Fruit fly (Drosophila melanogaster) whole organism, pupa: ENCODE results near the gene Urm1.
A peak's percentile ranks its signal among the peaks of the same experiment; 100 is the strongest.

Experiments used
- CG10348 ChIP-seq: fragments of 200-800 bp; sonication (Bioruptor generic); IDR thresholded peaks from 2 replicates; pipeline ENCODE4 v1.3.6; 2022; ENCODE audit warnings: missing biosample characterization, missing genetic modification characterization
- CG12605 ChIP-seq: fragments of 200-800 bp; sonication (Bioruptor generic); IDR thresholded peaks from 2 replicates; pipeline ENCODE4 v1.3.6; 2022; ENCODE audit warnings: missing biosample characterization, missing genetic modification characterization
- CG13204 ChIP-seq: fragments of 200-800 bp; sonication (Bioruptor generic); optimal IDR thresholded peaks from 2 replicates; lab custom pipeline; 2018; ENCODE audit warnings: missing biosample characterization, mild to moderate bottlenecking, missing genetic modification characterization, moderate library complexity
- CG14655 ChIP-seq: fragments of 200-800 bp; sonication (Bioruptor generic); optimal IDR thresholded peaks from 3 replicates; lab custom pipeline; 2017; ENCODE audit warnings: mild to moderate bottlenecking, missing biosample characterization, missing genetic modification reagents, missing genetic modification characterization
- CG15710 ChIP-seq: fragments of 200-800 bp; sonication (Bioruptor generic); optimal IDR thresholded peaks from 2 replicates; lab custom pipeline; 2018; ENCODE audit warnings: missing biosample characterization, mild to moderate bottlenecking, missing genetic modification characterization, moderate library complexity
- CG17806 ChIP-seq: fragments of 200-800 bp; sonication (Bioruptor generic); optimal IDR thresholded peaks from 2 replicates; lab custom pipeline; 2018; ENCODE audit warnings: missing biosample characterization, mild to moderate bottlenecking, missing genetic modification characterization, moderate library complexity
- CG32121 ChIP-seq: fragments of 200-800 bp; sonication (Bioruptor generic); IDR thresholded peaks from 2 replicates; pipeline ENCODE4 v1.3.6; 2022; ENCODE audit warnings: missing biosample characterization, missing genetic modification characterization
- CG34367 ChIP-seq: fragments of 200-800 bp; sonication (Bioruptor generic); optimal IDR thresholded peaks from 2 replicates; lab custom pipeline; 2018; ENCODE audit warnings: missing biosample characterization, mild to moderate bottlenecking, missing genetic modification characterization
- CG4496 ChIP-seq: fragments of 200-800 bp; sonication (Bioruptor generic); IDR thresholded peaks from 3 replicates; pipeline ENCODE4 v1.3.6; 2022; ENCODE audit warnings: missing biosample characterization, missing genetic modification characterization
- CG8159 ChIP-seq: fragments of 200-800 bp; sonication (Bioruptor generic); optimal IDR thresholded peaks from 3 replicates; lab custom pipeline; 2018; ENCODE audit warnings: missing biosample characterization, mild to moderate bottlenecking, missing genetic modification characterization, moderate library complexity
- CG8301 ChIP-seq: fragments of 200-800 bp; sonication (Bioruptor generic); optimal IDR thresholded peaks from 2 replicates; lab custom pipeline; 2018; ENCODE audit warnings: missing biosample characterization, mild to moderate bottlenecking, missing genetic modification characterization
- CG9948 ChIP-seq: fragments of 200-800 bp; sonication (Bioruptor generic); optimal IDR thresholded peaks from 2 replicates; lab custom pipeline; 2018; ENCODE audit warnings: missing biosample characterization, mild to moderate bottlenecking, missing genetic modification characterization, moderate library complexity
- EcR ChIP-seq: fragments of 200-800 bp; sonication (Bioruptor generic); optimal IDR thresholded peaks from 3 replicates; lab custom pipeline; 2019; ENCODE audit warnings: missing biosample characterization, missing genetic modification characterization, mild to moderate bottlenecking, moderate library complexity, missing genetic modification reagents
- Ets98B ChIP-seq: fragments of 200-800 bp; sonication (Bioruptor generic); IDR thresholded peaks from 2 replicates; pipeline ENCODE4 v1.3.6; 2022; ENCODE audit warnings: missing biosample characterization, missing genetic modification characterization
- Pif1B ChIP-seq: fragments of 200-800 bp; sonication (Bioruptor generic); optimal IDR thresholded peaks from 3 replicates; lab custom pipeline; 2016; ENCODE audit warnings: missing biosample characterization, missing genetic modification characterization
- Snoo ChIP-seq: fragments of 200-800 bp; sonication (Bioruptor generic); optimal IDR thresholded peaks from 3 replicates; lab custom pipeline; 2017; ENCODE audit warnings: missing biosample characterization, mild to moderate bottlenecking, missing genetic modification characterization, inconsistent platforms
- fd96Ca ChIP-seq: fragments of 200-800 bp; sonication (Bioruptor generic); IDR thresholded peaks from 3 replicates; pipeline ENCODE4 v1.3.6; 2022; ENCODE audit warnings: missing biosample characterization, missing genetic modification characterization
- gl ChIP-seq: fragments of 200-800 bp; sonication (Bioruptor generic); optimal IDR thresholded peaks from 2 replicates; lab custom pipeline; 2018; ENCODE audit warnings: missing biosample characterization, mild to moderate bottlenecking, missing genetic modification characterization
- rn ChIP-seq: fragments of 200-800 bp; sonication (Bioruptor generic); IDR thresholded peaks from 2 replicates; pipeline ENCODE4 v1.3.6; 2022; ENCODE audit warnings: missing biosample characterization, missing genetic modification characterization

Gene Urm1

DNA sequence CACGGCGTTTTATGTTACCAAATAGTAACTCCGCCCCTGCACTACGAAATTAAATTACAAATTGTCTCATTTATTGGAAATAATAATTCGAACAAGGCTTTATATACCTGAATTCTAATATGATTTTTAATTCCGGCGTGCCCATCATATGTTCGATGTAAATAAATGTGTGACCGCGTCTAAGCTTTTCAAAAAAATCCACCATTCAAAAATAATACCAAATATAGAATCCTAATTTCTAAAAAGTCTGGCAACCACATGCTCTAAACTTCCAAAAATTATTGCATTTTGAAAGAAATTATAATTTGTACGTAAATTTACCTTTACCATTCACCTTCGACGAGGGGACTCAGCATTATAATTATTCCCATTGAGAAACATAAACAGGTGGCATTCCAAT, at the start of gene Urm1:
Urm1 (minus strand) TSS at position 150 of the 400 bp plus-strand sequence.
- TF ChIP-seq Snoo (no peak), Pif1B (no peak), CG13204 (GFP tag; lab: Kevin White, UChicago) (no peak), CG9948 (tag; lab: Kevin White, UChicago) (no peak), CG8159 (tag; lab: Kevin White, UChicago) (no peak), Ets98B (GFP tag; lab: Robert Waterston, UW) (no peak), gl (tag; lab: Kevin White, UChicago) (no peak), EcR (GFP tag; lab: Kevin White, UChicago) (no peak), CG4496 (GFP tag; lab: Robert Waterston, UW) (no peak)
- TF ChIP-seq, all 21 proteins: peak for 0

DNA sequence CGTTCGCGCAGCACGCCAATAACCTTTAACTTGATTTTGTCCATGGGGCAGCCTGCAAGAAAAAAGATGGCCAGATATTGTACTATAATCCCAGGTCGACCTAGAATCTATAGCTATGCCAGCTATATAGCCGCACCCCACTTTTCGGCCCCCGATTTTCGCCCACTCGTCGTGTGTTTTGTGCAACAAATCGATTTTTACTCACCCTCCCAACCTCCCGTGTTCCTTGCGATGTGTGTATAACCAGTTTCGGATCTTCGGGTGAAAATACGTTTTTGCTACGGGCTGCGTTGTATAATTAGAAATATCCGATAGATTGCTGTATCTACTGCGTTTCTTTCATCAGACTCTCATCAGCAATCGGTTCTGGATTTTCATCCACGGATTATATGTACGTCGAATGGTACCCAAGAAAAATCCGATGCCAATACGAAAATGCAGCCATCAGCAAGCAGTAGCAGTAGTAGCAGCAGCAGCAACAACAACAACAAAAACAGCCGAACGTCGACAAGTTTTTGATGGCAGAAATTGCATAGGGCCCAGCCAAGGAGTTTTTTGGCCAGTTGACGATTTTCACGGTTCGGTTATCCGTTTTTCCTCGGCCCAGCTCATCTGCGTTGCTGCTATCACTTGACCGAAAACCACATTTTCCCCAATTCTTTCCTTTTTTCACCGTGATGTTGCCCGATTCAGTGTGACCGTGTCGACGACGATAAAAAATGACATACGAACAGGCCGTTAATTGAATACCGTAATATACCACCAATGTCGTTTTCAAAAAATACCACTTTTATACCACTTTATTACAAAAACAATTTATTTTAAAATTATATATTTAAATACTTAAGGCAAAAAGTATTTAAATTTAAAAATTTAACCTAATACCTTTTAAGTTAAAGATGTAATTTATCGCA, 14.1 kb upstream of the Urm1 start, which contains the start of gene CG7492:
CG7492 (minus strand) TSS at position 705 of the 914 bp plus-strand sequence.
- TF ChIP-seq CG9948 (tag; lab: Kevin White, UChicago), result no peak
- TF ChIP-seq fd96Ca, result no peak
- TF ChIP-seq CG8301, result no peak
- no peak for TF ChIP-seq CG12605 (GFP tag; lab: Robert Waterston, UW)
- TF ChIP-seq CG34367, result no peak
- TF ChIP-seq rn (GFP tag; lab: Robert Waterston, UW), result no peak
- TF ChIP-seq CG4496 (GFP tag; lab: Robert Waterston, UW), result no peak
- no peak for TF ChIP-seq CG10348 (GFP tag; lab: Robert Waterston, UW)
- TF ChIP-seq CG14655, result no peak
- no peak for TF ChIP-seq EcR (GFP tag; lab: Kevin White, UChicago)
- no peak for TF ChIP-seq gl (tag; lab: Kevin White, UChicago)
- no peak for TF ChIP-seq Snoo
- no peak for TF ChIP-seq CG13204 (GFP tag; lab: Kevin White, UChicago)
- no peak for TF ChIP-seq CG32121 (GFP tag; lab: Robert Waterston, UW)
- TF ChIP-seq CG8159 (tag; lab: Kevin White, UChicago), result no peak
- TF ChIP-seq Ets98B (GFP tag; lab: Robert Waterston, UW), result no peak

DNA sequence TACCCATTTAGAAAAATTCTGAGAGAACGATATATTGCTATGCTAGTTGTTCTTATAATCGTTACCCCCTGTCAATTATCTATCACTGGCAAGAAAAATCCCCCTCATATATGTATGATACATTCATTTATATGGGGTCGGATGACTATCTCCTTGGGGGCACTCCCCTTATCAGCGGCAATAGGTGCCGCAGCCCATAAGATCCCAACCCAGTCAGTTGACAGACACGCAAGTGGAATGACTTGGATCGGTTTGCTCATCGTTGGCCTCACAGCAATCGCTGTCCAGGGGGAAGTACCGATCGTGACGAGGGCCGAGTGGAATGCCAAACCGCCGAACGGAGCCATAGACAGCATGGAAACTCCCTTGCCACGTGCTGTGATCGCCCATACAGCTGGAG, 10.7 kb upstream of the Urm1 start, which contains the start of gene PGRP-SD:
PGRP-SD (plus strand) TSS at position 213 of the 400 bp plus-strand sequence.
- TF ChIP-seq CG4496 (GFP tag; lab: Robert Waterston, UW) (no peak), CG9948 (tag; lab: Kevin White, UChicago) (no peak), CG14655 (no peak), Snoo (no peak), EcR (GFP tag; lab: Kevin White, UChicago) (no peak), CG8301 (no peak), CG15710 (tag; lab: Kevin White, UChicago) (no peak), gl (tag; lab: Kevin White, UChicago) (no peak), fd96Ca (no peak), Pif1B (no peak), CG32121 (GFP tag; lab: Robert Waterston, UW) (no peak), CG8159 (tag; lab: Kevin White, UChicago) (no peak), CG13204 (GFP tag; lab: Kevin White, UChicago) (no peak)

DNA sequence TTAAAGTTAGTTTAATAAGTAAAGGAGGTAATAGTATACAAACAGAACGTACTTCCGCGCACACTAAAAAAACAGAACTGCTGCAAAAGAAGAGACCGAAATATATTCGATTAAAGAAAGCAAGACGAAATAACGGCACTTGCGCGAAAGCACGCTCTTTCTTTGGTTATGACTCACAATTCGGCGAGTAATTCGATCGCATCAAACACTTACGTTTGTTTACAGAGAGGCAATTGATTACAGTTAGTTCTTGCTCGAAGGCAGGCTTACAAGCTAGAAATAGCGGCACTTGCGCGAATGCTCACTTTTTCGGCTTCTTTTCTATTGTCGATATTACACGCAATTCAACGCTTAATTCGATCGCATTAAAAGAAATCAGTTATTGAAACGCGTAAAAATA, 10.0 kb upstream of the Urm1 start, which contains the start of gene CG32373:
CG32373 (plus strand) TSS at position 301 of the 400 bp plus-strand sequence.
- TF ChIP-seq rn (GFP tag; lab: Robert Waterston, UW), result no peak
- TF ChIP-seq CG8301, result no peak

DNA sequence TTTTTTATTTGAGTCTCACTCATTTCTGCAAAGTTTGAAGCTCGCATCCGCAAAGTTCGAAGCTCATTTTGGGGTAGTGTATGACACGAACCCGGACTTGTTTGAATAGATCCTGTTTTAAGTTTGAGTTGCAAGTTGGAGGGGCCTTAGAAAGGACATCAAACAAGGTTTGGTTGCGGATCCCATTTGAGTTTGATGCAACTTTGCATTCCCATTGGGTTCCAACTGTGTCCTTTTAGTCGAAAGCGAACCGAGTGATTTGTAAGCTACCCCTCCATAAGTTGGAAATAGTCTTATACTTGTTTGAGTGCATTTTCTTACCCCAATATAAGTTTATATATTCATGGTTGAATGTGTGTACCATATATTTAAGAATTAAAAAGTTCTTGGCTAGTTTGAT, 3.3 kb upstream of the Urm1 start:
- TF ChIP-seq CG9948 (tag; lab: Kevin White, UChicago) (no peak), CG12605 (GFP tag; lab: Robert Waterston, UW) (no peak), EcR (GFP tag; lab: Kevin White, UChicago) (no peak), Ets98B (GFP tag; lab: Robert Waterston, UW) (no peak), CG17806 (no peak)

DNA sequence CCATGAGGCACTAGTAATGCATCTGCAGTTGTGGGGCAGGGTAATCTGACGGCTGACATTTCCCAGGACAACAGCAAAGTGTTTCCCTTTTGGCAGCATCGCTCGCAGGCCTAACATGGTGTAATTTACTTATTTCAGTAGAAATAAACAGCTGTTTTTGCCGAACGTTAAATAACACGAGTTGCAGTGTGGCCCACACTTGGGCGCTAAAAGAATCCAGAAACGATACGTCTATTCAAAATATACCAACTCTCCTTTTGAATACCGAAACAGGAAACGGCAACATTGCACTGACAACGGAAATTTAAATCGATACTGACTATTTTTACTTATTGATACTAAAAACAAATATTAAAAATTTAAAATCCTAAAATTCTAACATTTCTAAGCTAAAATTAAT, 1.2 kb upstream of the Urm1 start, which contains the start of gene CG7506:
CG7506 (minus strand) TSS at position 182 of the 400 bp plus-strand sequence.
- TF ChIP-seq CG34367 (no peak), CG4496 (GFP tag; lab: Robert Waterston, UW) (no peak; the same call in 2 of the 3 replicates), Snoo (peak; percentile 2)

DNA sequence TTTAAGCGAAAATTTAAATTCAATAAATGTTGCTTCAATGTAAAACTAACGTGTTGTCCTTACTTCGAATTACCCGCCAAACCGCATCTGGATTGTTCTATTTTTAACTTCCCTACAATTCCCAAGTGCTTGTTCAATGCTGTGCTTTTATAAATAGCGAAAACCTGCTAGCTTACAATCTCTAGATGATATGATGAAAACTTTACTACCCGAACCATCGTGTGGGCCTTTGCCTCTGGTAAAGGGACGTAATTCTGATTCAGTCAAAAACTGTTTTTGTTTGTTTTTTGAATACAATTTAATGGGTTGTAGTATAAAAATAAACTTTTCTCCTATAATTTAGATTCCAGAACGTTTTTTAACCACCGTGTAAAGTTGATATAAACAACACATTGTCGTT, 713 bp downstream of the Urm1 start:
- TF ChIP-seq CG4496 (GFP tag; lab: Robert Waterston, UW) (no peak), gl (tag; lab: Kevin White, UChicago) (no peak), Pif1B (no peak), CG32121 (GFP tag; lab: Robert Waterston, UW) (no peak), CG12605 (GFP tag; lab: Robert Waterston, UW) (no peak), CG13204 (GFP tag; lab: Kevin White, UChicago) (no peak), Ets98B (GFP tag; lab: Robert Waterston, UW) (no peak), CG9948 (tag; lab: Kevin White, UChicago) (no peak), Snoo (no peak), CG14655 (no peak), EcR (GFP tag; lab: Kevin White, UChicago) (no peak), fd96Ca (no peak), rn (GFP tag; lab: Robert Waterston, UW) (no peak), CG17806 (no peak)
